Fruit fly (Drosophila melanogaster) whole organism, embryonic: ENCODE data around the gene rasp.

Source experiments
- Aef1 ChIP-seq: fragments of 200-800 bp; sonication (Bioruptor generic); IDR thresholded peaks from 3 replicates; pipeline ENCODE4 v1.3.6; 2022; ENCODE audit warnings: missing biosample characterization, missing genetic modification characterization
- CG10462 ChIP-seq: fragments of 200-800 bp; sonication (Bioruptor generic); optimal IDR thresholded peaks from 2 replicates; lab custom pipeline; 2016; ENCODE audit warnings: missing biosample characterization, missing genetic modification characterization
- CG12219 ChIP-seq: fragments of 200-800 bp; sonication (Bioruptor generic); optimal IDR thresholded peaks from 3 replicates; lab custom pipeline; 2018; ENCODE audit warnings: missing biosample characterization, mild to moderate bottlenecking, missing genetic modification characterization
- CG12942 ChIP-seq: fragments of 200-800 bp; sonication (Bioruptor generic); optimal IDR thresholded peaks from 3 replicates; lab custom pipeline; 2016; ENCODE audit warnings: missing biosample characterization, missing genetic modification characterization
- CG18599 ChIP-seq: fragments of 200-800 bp; sonication (Bioruptor generic); optimal IDR thresholded peaks from 3 replicates; lab custom pipeline; 2017; ENCODE audit warnings: missing biosample characterization, missing genetic modification characterization, mild to moderate bottlenecking, moderate library complexity, missing genetic modification reagents
- CG2712 ChIP-seq: fragments of 200-800 bp; optimal IDR thresholded peaks from 3 replicates; lab custom pipeline; 2019; ENCODE audit warnings: missing biosample characterization, mild to moderate bottlenecking, missing genetic modification characterization, moderate library complexity
- CG31388 ChIP-seq: fragments of 200-800 bp; sonication (Bioruptor generic); optimal IDR thresholded peaks from 2 replicates; lab custom pipeline; 2016; ENCODE audit warnings: missing biosample characterization, missing genetic modification characterization
- CG32772 ChIP-seq: fragments of 200-800 bp; sonication (Bioruptor generic); IDR thresholded peaks from 2 replicates; pipeline ENCODE4 v1.3.6; 2022; ENCODE audit warnings: missing biosample characterization, missing genetic modification characterization
- CG33213 ChIP-seq: fragments of 200-800 bp; sonication (Bioruptor generic); optimal IDR thresholded peaks from 3 replicates; lab custom pipeline; 2016; ENCODE audit warnings: missing biosample characterization, missing genetic modification characterization
- CG42726 ChIP-seq: fragments of 200-800 bp; sonication (Bioruptor generic); IDR thresholded peaks from 2 replicates; pipeline ENCODE4 v1.3.6; 2022; ENCODE audit warnings: missing biosample characterization, missing genetic modification characterization; ENCODE audit not compliant: partially characterized antibody
- CG7271 ChIP-seq: fragments of 200-800 bp; sonication (Bioruptor generic); optimal IDR thresholded peaks from 2 replicates; lab custom pipeline; 2018; ENCODE audit warnings: missing biosample characterization, mild to moderate bottlenecking, missing genetic modification characterization, moderate library complexity
- CG7987 ChIP-seq: fragments of 200-800 bp; sonication (Bioruptor generic); optimal IDR thresholded peaks from 2 replicates; lab custom pipeline; 2018; ENCODE audit warnings: missing biosample characterization, mild to moderate bottlenecking, missing genetic modification characterization, moderate library complexity
- CG8281 ChIP-seq: fragments of 200-800 bp; sonication (Bioruptor generic); optimal IDR thresholded peaks from 2 replicates; lab custom pipeline; 2018; ENCODE audit warnings: missing biosample characterization, mild to moderate bottlenecking, missing genetic modification characterization, moderate library complexity
- CG8765 ChIP-seq: fragments of 200-800 bp; sonication (Bioruptor generic); IDR thresholded peaks from 2 replicates; pipeline ENCODE4 v1.3.6; 2022; ENCODE audit warnings: missing biosample characterization, missing genetic modification characterization
- CG9215 ChIP-seq: fragments of 200-800 bp; sonication (Bioruptor generic); IDR thresholded peaks from 2 replicates; pipeline ENCODE4 v1.3.6; 2022; ENCODE audit warnings: missing biosample characterization, missing genetic modification characterization
- CG9932 ChIP-seq: fragments of 200-800 bp; sonication (Bioruptor generic); IDR thresholded peaks from 2 replicates; pipeline ENCODE4 v1.3.6; 2022; ENCODE audit warnings: missing biosample characterization, missing genetic modification characterization
- CkIIα-i1 ChIP-seq: fragments of 200-800 bp; sonication (Bioruptor generic); IDR thresholded peaks from 2 replicates; pipeline ENCODE4 v1.3.6; 2022; ENCODE audit warnings: missing biosample characterization, missing genetic modification characterization
- CoRest ChIP-seq: fragments of 200-800 bp; sonication (Bioruptor generic); optimal IDR thresholded peaks from 3 replicates; lab custom pipeline; 2018; ENCODE audit warnings: missing biosample characterization, mild to moderate bottlenecking, missing genetic modification characterization, moderate library complexity
- Dbx ChIP-seq: fragments of 200-800 bp; sonication (Bioruptor generic); IDR thresholded peaks from 3 replicates; pipeline ENCODE4 v1.3.6; 2022; ENCODE audit warnings: missing biosample characterization, missing genetic modification characterization
- Dref ChIP-seq: fragments of 200-800 bp; sonication (Bioruptor generic); IDR thresholded peaks from 2 replicates; pipeline ENCODE4 v1.3.6; 2022; ENCODE audit warnings: missing biosample characterization, missing genetic modification characterization
- Ets97D ChIP-seq: fragments of 200-800 bp; sonication (Bioruptor generic); optimal IDR thresholded peaks from 3 replicates; lab custom pipeline; 2016; ENCODE audit warnings: missing biosample characterization, missing genetic modification characterization
- H2.0 ChIP-seq: fragments of 200-800 bp; sonication (Bioruptor generic); IDR thresholded peaks from 2 replicates; pipeline ENCODE4 v1.3.6; 2022; ENCODE audit warnings: missing biosample characterization, missing genetic modification characterization
- Hey ChIP-seq: fragments of 200-800 bp; sonication (Bioruptor generic); optimal IDR thresholded peaks from 3 replicates; lab custom pipeline; 2018; ENCODE audit warnings: missing biosample characterization, mild to moderate bottlenecking, missing genetic modification characterization
- NK7.1 ChIP-seq: fragments of 200-800 bp; sonication (Bioruptor generic); optimal IDR thresholded peaks from 3 replicates; lab custom pipeline; 2016; ENCODE audit warnings: missing biosample characterization, missing genetic modification characterization
- Pdp1 ChIP-seq, 2 experiments: fragments of 200-800 bp; sonication (Bioruptor generic); optimal IDR thresholded peaks; 3 replicates each; lab custom pipeline; 2016; ENCODE audit warnings: missing biosample characterization in 2 of 2, missing genetic modification characterization in 2 of 2, mild to moderate bottlenecking in 1 of 2, moderate library complexity in 1 of 2
- Scr ChIP-seq: fragments of 200-800 bp; sonication (Bioruptor generic); IDR thresholded peaks from 2 replicates; pipeline ENCODE4 v1.3.6; 2022; ENCODE audit warnings: missing biosample characterization, missing genetic modification characterization; ENCODE audit not compliant: partially characterized antibody
- Sin3A ChIP-seq: fragments of >200 bp; optimal IDR thresholded peaks from 2 replicates; lab custom pipeline; 2018
- Sry-β ChIP-seq: fragments of 200-800 bp; sonication (Bioruptor generic); optimal IDR thresholded peaks from 2 replicates; lab custom pipeline; 2018; ENCODE audit warnings: missing biosample characterization, mild to moderate bottlenecking, missing genetic modification characterization, moderate library complexity
- Xbp1 ChIP-seq: fragments of 200-800 bp; sonication (Bioruptor generic); optimal IDR thresholded peaks from 3 replicates; lab custom pipeline; 2016; ENCODE audit warnings: missing biosample characterization, mild to moderate bottlenecking, missing genetic modification characterization
- aop ChIP-seq: fragments of 200-800 bp; sonication (Bioruptor generic); IDR thresholded peaks from 2 replicates; pipeline ENCODE4 v1.3.6; 2022; ENCODE audit warnings: missing biosample characterization, missing genetic modification characterization
- cato ChIP-seq: fragments of 200-800 bp; sonication (Bioruptor generic); optimal IDR thresholded peaks from 2 replicates; lab custom pipeline; 2016; ENCODE audit warnings: missing biosample characterization, missing genetic modification characterization, borderline replicate concordance
- dimm ChIP-seq: fragments of 200-800 bp; sonication (Bioruptor generic); IDR thresholded peaks from 2 replicates; pipeline ENCODE4 v1.3.6; 2022; ENCODE audit warnings: missing biosample characterization, missing genetic modification characterization
- eve ChIP-seq, 2 experiments: fragments of >200 bp; optimal IDR thresholded peaks; 2 replicates each; lab custom pipeline; 2017; ENCODE audit warnings: missing biosample characterization in 2 of 2, missing genetic modification characterization in 2 of 2
- exex ChIP-seq: fragments of 200-800 bp; sonication (Bioruptor generic); optimal IDR thresholded peaks from 4 replicates; lab custom pipeline; 2018; ENCODE audit warnings: missing biosample characterization, mild to moderate bottlenecking, missing genetic modification characterization, moderate library complexity
- fd64A ChIP-seq: fragments of 200-800 bp; sonication (Bioruptor generic); optimal IDR thresholded peaks from 3 replicates; lab custom pipeline; 2018; ENCODE audit warnings: missing biosample characterization, mild to moderate bottlenecking, missing genetic modification characterization
- fu2 ChIP-seq: fragments of 200-800 bp; sonication (Bioruptor generic); optimal IDR thresholded peaks from 2 replicates; lab custom pipeline; 2016; ENCODE audit warnings: missing biosample characterization, missing genetic modification characterization
- gcm ChIP-seq: fragments of 200-800 bp; sonication (Bioruptor generic); optimal IDR thresholded peaks from 2 replicates; lab custom pipeline; 2019; ENCODE audit warnings: missing biosample characterization, mild to moderate bottlenecking, missing genetic modification characterization, moderate library complexity
- grau ChIP-seq: fragments of 200-800 bp; optimal IDR thresholded peaks from 3 replicates; lab custom pipeline; 2019; ENCODE audit warnings: missing biosample characterization, mild to moderate bottlenecking, missing genetic modification characterization, moderate library complexity
- gt ChIP-seq: fragments of 200-800 bp; sonication (Bioruptor generic); IDR thresholded peaks from 2 replicates; pipeline ENCODE4 v1.3.6; 2022; ENCODE audit warnings: missing biosample characterization, missing genetic modification characterization
- kah ChIP-seq: fragments of 200-800 bp; sonication (Bioruptor generic); optimal IDR thresholded peaks from 2 replicates; lab custom pipeline; 2018; ENCODE audit warnings: missing biosample characterization, mild to moderate bottlenecking, missing genetic modification characterization
- lov ChIP-seq, 2 experiments: fragments of 200-800 bp in 1 of 2; fragments of >200 bp in 1 of 2; sonication (Bioruptor generic) in 1 of 2; IDR thresholded peaks in 1 of 2; optimal IDR thresholded peaks in 1 of 2; 2 replicates in 1 of 2; 3 replicates in 1 of 2; pipeline versions ENCODE4 v1.3.6 to Lab custom; 2017 to 2022; ENCODE audit warnings: missing biosample characterization in 1 of 2, missing genetic modification characterization in 1 of 2
- mld ChIP-seq: fragments of 200-800 bp; sonication (Bioruptor generic); IDR thresholded peaks from 3 replicates; pipeline ENCODE4 v1.3.6; 2022; ENCODE audit warnings: missing biosample characterization, missing genetic modification characterization; ENCODE audit not compliant: partially characterized antibody
- pan ChIP-seq, 4 experiments: fragments of >200 bp in 3 of 4; fragments of 200-800 bp in 1 of 4; sonication (Bioruptor generic) in 1 of 4; optimal IDR thresholded peaks in 3 of 4; IDR thresholded peaks in 1 of 4; 2 replicates each; pipeline versions ENCODE4 v1.3.6 to Lab custom; 2017 to 2022; ENCODE audit warnings: missing biosample characterization in 2 of 4, missing genetic modification characterization in 2 of 4, mixed read lengths in 1 of 4
- pita ChIP-seq: fragments of 200-800 bp; sonication (Bioruptor generic); optimal IDR thresholded peaks from 2 replicates; lab custom pipeline; 2017; ENCODE audit warnings: missing biosample characterization, mild to moderate bottlenecking, missing genetic modification characterization
- salm ChIP-seq: fragments of 200-800 bp; sonication (Bioruptor generic); optimal IDR thresholded peaks from 2 replicates; lab custom pipeline; 2018; ENCODE audit warnings: missing biosample characterization, mild to moderate bottlenecking, missing genetic modification characterization
- stwl ChIP-seq: fragments of 200-800 bp; sonication (Bioruptor generic); optimal IDR thresholded peaks from 3 replicates; lab custom pipeline; 2018; ENCODE audit warnings: missing biosample characterization, mild to moderate bottlenecking, missing genetic modification characterization, moderate library complexity
- tap ChIP-seq: fragments of 200-800 bp; optimal IDR thresholded peaks from 3 replicates; lab custom pipeline; 2019; ENCODE audit warnings: missing biosample characterization, mild to moderate bottlenecking, missing genetic modification characterization, moderate library complexity
- tll ChIP-seq, 2 experiments: fragments of 200-800 bp in 1 of 2; fragments of >200 bp in 1 of 2; sonication (Bioruptor generic) in 1 of 2; optimal IDR thresholded peaks; 2 replicates each; lab custom pipeline; 2017 to 2019; ENCODE audit warnings: missing biosample characterization in 2 of 2, missing genetic modification characterization in 2 of 2, mild to moderate bottlenecking in 1 of 2, moderate library complexity in 1 of 2
- tx ChIP-seq: fragments of 200-800 bp; sonication (Bioruptor generic); optimal IDR thresholded peaks from 2 replicates; lab custom pipeline; 2016; ENCODE audit warnings: missing biosample characterization, missing genetic modification characterization

Gene rasp

dm6 chr3L:3178530-3179096 is 16.6 kb downstream of the rasp start, which contains the start of the genes MnM and Girdin (continued):
- TF ChIP-seq CG9215: peak; percentile 67
- no peak for TF ChIP-seq dimm (GFP tag; lab: Robert Waterston, UW)
- no peak for TF ChIP-seq CG7271 (tag; lab: Kevin White, UChicago)
- peak; percentile 67 to 69 for TF ChIP-seq Pdp1 (GFP tag; optimal IDR thresholded peaks at IDR 0.05; lab: Kevin White, UChicago)
- 0 out of 2 replicates have a peak, but pooled peaks have one; percentile 49 for TF ChIP-seq CG42726 (GFP tag; lab: Robert Waterston, UW)
- TF ChIP-seq CG12942 (GFP tag; lab: Kevin White, UChicago): peak; percentile 53
- peak; percentile 55 for TF ChIP-seq CG2712 (tag; lab: Kevin White, UChicago)
- peak; percentile 68 for TF ChIP-seq Dref (GFP tag; lab: Robert Waterston, UW)
- TF ChIP-seq pita (GFP tag; lab: Kevin White, UChicago): no peak
- peak; percentile 92 for TF ChIP-seq Sry-β (GFP tag; lab: Kevin White, UChicago)
- TF ChIP-seq Aef1 (GFP tag; lab: Robert Waterston, UW): 0 out of 3 replicates have a peak, but pooled peaks have one; percentile 21
- no peak for TF ChIP-seq CG8281
- TF ChIP-seq aop (GFP tag; lab: Robert Waterston, UW): no peak
- 0 out of 2 replicates have a peak, but pooled peaks have one; percentile 8 for TF ChIP-seq H2.0 (GFP tag; lab: Robert Waterston, UW)
- no peak for TF ChIP-seq tap (tag; lab: Kevin White, UChicago)
- TF ChIP-seq Hey (tag; lab: Kevin White, UChicago): no peak
- peak; percentile 44 for TF ChIP-seq CG18599 (GFP tag; lab: Kevin White, UChicago)
- TF ChIP-seq kah (GFP tag; lab: Kevin White, UChicago): no peak
- peak; percentile 79 for TF ChIP-seq Xbp1 (GFP tag; lab: Kevin White, UChicago)
- peak; percentile 55 for TF ChIP-seq CG10462 (GFP tag; lab: Kevin White, UChicago)
- TF ChIP-seq NK7.1 (GFP tag; lab: Kevin White, UChicago): no peak
- peak; percentile 17 for TF ChIP-seq CG31388 (GFP tag; lab: Kevin White, UChicago)
- TF ChIP-seq CG7987 (GFP tag; lab: Kevin White, UChicago): no peak
- TF ChIP-seq Scr: peak; percentile 92
- TF ChIP-seq CG8765: no peak
- peak; percentile 88 for TF ChIP-seq CG9932
- peak; percentile 99 for TF ChIP-seq Sin3A
- TF ChIP-seq fu2 (GFP tag; lab: Kevin White, UChicago): peak; percentile 82
- peak; percentile 61 for TF ChIP-seq Dbx
- TF ChIP-seq cato (GFP tag; lab: Kevin White, UChicago): no peak
- peak; percentile 60; the same call in 1 of the 3 replicates for TF ChIP-seq mld (GFP tag; lab: Robert Waterston, UW)
- no peak for TF ChIP-seq eve (GFP tag; optimal IDR thresholded peaks at IDR 0.05; lab: Kevin White, UChicago)
- TF ChIP-seq CoRest (tag; lab: Kevin White, UChicago): peak; percentile 81
- no peak for TF ChIP-seq CG12219
- TF ChIP-seq tx (GFP tag; lab: Kevin White, UChicago): peak; percentile 74
- TF ChIP-seq gt: no peak
- TF ChIP-seq gcm (GFP tag; lab: Kevin White, UChicago): no peak
- peak; percentile 74 for TF ChIP-seq grau (tag; lab: Kevin White, UChicago)
- no peak for TF ChIP-seq lov (optimal IDR thresholded peaks at IDR 0.05; lab: Kevin White, UChicago)
- TF ChIP-seq lov (GFP tag; IDR thresholded peaks at IDR 0.05; lab: Robert Waterston, UW): no peak
- no peak for TF ChIP-seq CkIIα-i1 (GFP tag; lab: Robert Waterston, UW)
- TF ChIP-seq salm (tag; lab: Kevin White, UChicago): no peak
- TF ChIP-seq tll (GFP tag; optimal IDR thresholded peaks at IDR 0.05; lab: Kevin White, UChicago): peak; percentile 53 to 97
- TF ChIP-seq pan (optimal IDR thresholded peaks at IDR 0.05; lab: Kevin White, UChicago): no peak
- TF ChIP-seq pan (GFP tag; optimal IDR thresholded peaks at IDR 0.05 in 1 of 2, IDR thresholded peaks at IDR 0.05 in 1 of 2): no peak
- TF ChIP-seq Ets97D (GFP tag; lab: Kevin White, UChicago): peak; percentile 79
- TF ChIP-seq exex (tag; lab: Kevin White, UChicago): no peak
- TF ChIP-seq fd64A: no peak
- peak; percentile 33 for TF ChIP-seq stwl (tag; lab: Kevin White, UChicago)
- peak; percentile 44; the same call in 1 of the 2 replicates for TF ChIP-seq CG32772 (GFP tag; lab: Robert Waterston, UW)
- peak; percentile 64 for TF ChIP-seq CG33213 (GFP tag; lab: Kevin White, UChicago)
